Worm (Caenorhabditis elegans): ENCODE data around the gene rps-5.

rps-5 gene

ce11 chrIV:11148788-11149366, 38.0 kb upstream of the rps-5 start (continued):
- TF ChIP-seq hlh-11 (tag; optimal IDR thresholded peaks at IDR 0.05) (peak; percentile 49), lsy-2 (tag; optimal IDR thresholded peaks at IDR 0.05) (peak in 1 of 2 experiments; percentile 40), lin-15B (tag; optimal IDR thresholded peaks at IDR 0.05) (no peak), dmd-6 (GFP tag; IDR thresholded peaks at IDR 0.05) (peak; percentile 59), daf-16 (GFP tag; optimal IDR thresholded peaks at IDR 0.05) (no peak), daf-16 (tag; optimal IDR thresholded peaks at IDR 0.05) (no peak), nhr-28 (tag; optimal IDR thresholded peaks at IDR 0.05) (peak; percentile 4), dve-1 (tag; optimal IDR thresholded peaks at IDR 0.05; ENCODE audit: insufficient read depth) (peak; percentile 16), ctbp-1 (GFP tag; IDR thresholded peaks at IDR 0.05) (no peak)

DNA sequence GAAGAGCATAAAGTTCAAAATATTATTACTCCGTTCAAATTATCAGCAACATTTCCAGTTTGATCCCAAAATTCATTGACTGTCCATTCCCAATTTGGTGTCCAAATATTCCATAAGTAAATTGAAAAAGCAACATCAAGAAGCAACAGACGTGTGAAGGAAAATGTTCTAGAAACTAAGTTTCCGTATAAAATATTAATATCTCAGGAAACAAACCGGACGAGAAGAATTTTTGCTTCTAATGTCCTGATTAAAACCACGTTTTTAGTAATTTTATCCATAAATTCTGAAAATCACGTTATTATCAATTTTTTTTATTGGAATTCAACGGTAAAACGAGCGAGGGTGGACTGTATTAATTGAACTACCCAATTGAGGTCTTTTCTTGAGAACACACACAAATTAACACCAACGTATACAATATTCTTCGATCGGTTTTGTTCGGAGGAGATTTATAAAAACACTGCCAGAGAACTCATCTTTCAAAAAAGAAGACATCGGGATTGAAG, 36.2 kb upstream of the rps-5 start, which contains the start of gene pigq-1:
Gene pigq-1, minus strand, starts transcription at position 286 of the 509 bp plus-strand sequence.
- TF ChIP-seq aha-1 (tag) = no peak
- no peak for TF ChIP-seq mxl-3 (GFP tag; optimal IDR thresholded peaks at IDR 0.05)
- no peak for TF ChIP-seq ZK337.2 (GFP tag; IDR thresholded peaks at IDR 0.05)
- TF ChIP-seq lin-13 (GFP tag; optimal IDR thresholded peaks at IDR 0.05) = no peak
- no peak for TF ChIP-seq jun-1 (tag; optimal IDR thresholded peaks at IDR 0.05)
- TF ChIP-seq fkh-10 (GFP tag; optimal IDR thresholded peaks at IDR 0.05) = no peak
- no peak for TF ChIP-seq skn-1 (tag; optimal IDR thresholded peaks at IDR 0.05)
- TF ChIP-seq nhr-6 (tag; optimal IDR thresholded peaks at IDR 0.05) = no peak
- peak; percentile 16 for TF ChIP-seq nhr-237 (tag; optimal IDR thresholded peaks at IDR 0.05)
- no peak for TF ChIP-seq tag-97 (GFP tag; IDR thresholded peaks at IDR 0.05)
- TF ChIP-seq madf-9 (GFP tag; conservative IDR thresholded peaks at IDR 0.05) = no peak
- no peak for TF ChIP-seq sdz-12 (GFP tag; optimal IDR thresholded peaks at IDR 0.05)
- TF ChIP-seq F26F4.8 (GFP tag; conservative IDR thresholded peaks at IDR 0.05) = 0 out of 2 replicates have a peak, but pooled peaks have one; percentile 18
- no peak for TF ChIP-seq unc-130 (GFP tag; optimal IDR thresholded peaks at IDR 0.05)
- no peak for TF ChIP-seq pqm-1 (tag; optimal IDR thresholded peaks at IDR 0.05)
- TF ChIP-seq lin-38 (GFP tag; IDR thresholded peaks at IDR 0.05) = peak; percentile 65
- TF ChIP-seq mdt-29 (GFP tag; IDR thresholded peaks at IDR 0.05) = peak; percentile 34; the same call in 1 of the 2 replicates
- TF ChIP-seq nhr-77 (tag; optimal IDR thresholded peaks at IDR 0.05) = no peak
- no peak for TF ChIP-seq ceh-62 (tag; optimal IDR thresholded peaks at IDR 0.05)
- TF ChIP-seq dve-1 (tag; optimal IDR thresholded peaks at IDR 0.05; ENCODE audit: insufficient read depth) = peak; percentile 20
- TF ChIP-seq ceh-44 (GFP tag; IDR thresholded peaks at IDR 0.05) = no peak
- peak; percentile 59; the same call in 1 of the 2 replicates for TF ChIP-seq pha-4 (GFP tag; IDR thresholded peaks at IDR 0.05)
- TF ChIP-seq pha-4 (tag; optimal IDR thresholded peaks at IDR 0.05) = no peak
- no peak for TF ChIP-seq hlh-11 (tag; optimal IDR thresholded peaks at IDR 0.05)
- no peak for TF ChIP-seq vab-7 (GFP tag; IDR thresholded peaks at IDR 0.05)
- TF ChIP-seq nhr-41 (GFP tag; IDR thresholded peaks at IDR 0.05) = no peak
- TF ChIP-seq T20F7.1 (GFP tag; optimal IDR thresholded peaks at IDR 0.05) = peak; percentile 53
- no peak for TF ChIP-seq set-16 (GFP tag; IDR thresholded peaks at IDR 0.05)
- no peak for TF ChIP-seq hlh-30 (tag; optimal IDR thresholded peaks at IDR 0.05; ENCODE audit: insufficient read depth)
- TF ChIP-seq daf-8 (GFP tag; IDR thresholded peaks at IDR 0.05) = no peak
- no peak for TF ChIP-seq dmd-9 (GFP tag; IDR thresholded peaks at IDR 0.05)
- TF ChIP-seq egl-43 (GFP tag; IDR thresholded peaks at IDR 0.05) = no peak
- TF ChIP-seq fos-1 (tag; optimal IDR thresholded peaks at IDR 0.05) = no peak
- TF ChIP-seq daf-19 (GFP tag; conservative IDR thresholded peaks at IDR 0.05) = 0 out of 2 replicates have a peak, but pooled peaks have one; percentile 28
- TF ChIP-seq mxl-2 (GFP tag; conservative IDR thresholded peaks at IDR 0.05) = no peak
- TF ChIP-seq madf-5 (GFP tag; IDR thresholded peaks at IDR 0.05) = 0 out of 4 replicates have a peak, but pooled peaks of 1 of the 2 experiments have one; percentile 24
- TF ChIP-seq lin-1 (GFP tag; IDR thresholded peaks at IDR 0.05) = no peak
- no peak for TF ChIP-seq ceh-82 (tag; optimal IDR thresholded peaks at IDR 0.05)
- no peak for TF ChIP-seq lin-39 (tag; optimal IDR thresholded peaks at IDR 0.05)
- no peak; the same call in 1 of the 2 replicates for TF ChIP-seq T26A8.4 (GFP tag; IDR thresholded peaks at IDR 0.05)
- TF ChIP-seq ctbp-1 (GFP tag; IDR thresholded peaks at IDR 0.05) = no peak
- no peak for TF ChIP-seq ceh-28 (tag; optimal IDR thresholded peaks at IDR 0.05)
- no peak for TF ChIP-seq snpc-4 (tag; optimal IDR thresholded peaks at IDR 0.05)

Data from whole organism, L4 larva.